Worm (Caenorhabditis elegans) whole organism, mixed stage, embryonic: ENCODE data around the gene W09D10.5.

Experiments
- bed-3 ChIP-seq: fragments of 200-800 bp; sonication (Bioruptor generic); optimal IDR thresholded peaks from 3 replicates; lab custom pipeline; 2018; ENCODE audit warnings: mild to moderate bottlenecking, missing genetic modification characterization, moderate library complexity, missing compliant biosample characterization
- blmp-1 ChIP-seq: fragments of 150-350 bp; optimal IDR thresholded peaks from 2 replicates; lab custom pipeline; 2014; ENCODE audit warnings: missing biosample characterization, missing genetic modification characterization
- ceh-83 ChIP-seq: fragments of 200-800 bp; sonication (Bioruptor generic); optimal IDR thresholded peaks from 2 replicates; lab custom pipeline; 2018; ENCODE audit warnings: mild to moderate bottlenecking, missing genetic modification characterization, missing compliant biosample characterization
- drap-1 ChIP-seq: fragments of 200-800 bp; sonication (Bioruptor generic); optimal IDR thresholded peaks from 3 replicates; lab custom pipeline; 2018; ENCODE audit warnings: mild to moderate bottlenecking, missing genetic modification characterization, missing compliant biosample characterization
- elt-1 ChIP-seq: sonication (generic microtip); optimal IDR thresholded peaks from 2 replicates; lab custom pipeline; 2017; ENCODE audit warnings: missing genetic modification characterization, mild to moderate bottlenecking, missing compliant biosample characterization, antibody characterized with exemption, moderate library complexity, borderline replicate concordance; ENCODE audit not compliant: insufficient read depth
- elt-3 ChIP-seq: fragments of 150-350 bp; optimal IDR thresholded peaks from 2 replicates; lab custom pipeline; 2014; ENCODE audit warnings: missing biosample characterization, missing genetic modification characterization
- flh-1 ChIP-seq: fragments of 200-800 bp; sonication (Bioruptor generic); optimal IDR thresholded peaks from 2 replicates; lab custom pipeline; 2018; ENCODE audit warnings: mild to moderate bottlenecking, missing genetic modification characterization, moderate library complexity, missing compliant biosample characterization
- ham-2 ChIP-seq: fragments of 200-800 bp; sonication (Bioruptor generic); optimal IDR thresholded peaks from 2 replicates; lab custom pipeline; 2018; ENCODE audit warnings: mild to moderate bottlenecking, missing genetic modification characterization, missing compliant biosample characterization
- hlh-1 ChIP-seq: fragments of 150-350 bp; optimal IDR thresholded peaks from 2 replicates; lab custom pipeline; 2014; ENCODE audit warnings: missing biosample characterization, missing genetic modification reagents, missing genetic modification characterization
- mls-2 ChIP-seq: sonication (generic microtip); optimal IDR thresholded peaks from 2 replicates; lab custom pipeline; 2016; ENCODE audit warnings: mild to moderate bottlenecking, missing genetic modification characterization, moderate library complexity, missing compliant biosample characterization
- pha-4 ChIP-seq: fragments of 150-350 bp; optimal IDR thresholded peaks from 2 replicates; lab custom pipeline; 2018; ENCODE audit warnings: missing biosample characterization, missing genetic modification reagents, missing genetic modification characterization
- snpc-4 ChIP-seq: fragments of 150-350 bp; optimal IDR thresholded peaks from 2 replicates; lab custom pipeline; 2014; ENCODE audit warnings: missing biosample characterization, missing genetic modification characterization
- tbx-8 ChIP-seq: fragments of 200-800 bp; sonication (Bioruptor generic); optimal IDR thresholded peaks from 2 replicates; lab custom pipeline; 2018; ENCODE audit warnings: mild to moderate bottlenecking, missing genetic modification characterization, moderate library complexity, missing compliant biosample characterization
- unc-120 ChIP-seq: sonication (generic microtip); optimal IDR thresholded peaks from 2 replicates; lab custom pipeline; 2017; ENCODE audit warnings: missing genetic modification characterization, missing compliant biosample characterization; ENCODE audit not compliant: poor library complexity, severe bottlenecking
- unc-39 ChIP-seq: fragments of 150-350 bp; optimal IDR thresholded peaks from 2 replicates; lab custom pipeline; 2014; ENCODE audit warnings: missing biosample characterization, missing genetic modification characterization
- unc-62 ChIP-seq: fragments of 150-350 bp; optimal IDR thresholded peaks from 2 replicates; lab custom pipeline; 2014; ENCODE audit warnings: missing biosample characterization, missing genetic modification reagents, missing genetic modification characterization
- zip-8 ChIP-seq: fragments of 150-350 bp; optimal IDR thresholded peaks from 2 replicates; lab custom pipeline; 2014; ENCODE audit warnings: missing biosample characterization, missing genetic modification characterization
- ztf-11 ChIP-seq: fragments of 150-350 bp; optimal IDR thresholded peaks from 2 replicates; lab custom pipeline; 2014; ENCODE audit warnings: missing biosample characterization, missing genetic modification characterization

The W09D10.5 gene

ce11 chrIII:10689057-10689456 is 22.3 kb downstream of the W09D10.5 start, which contains the start of gene Y39A1A.31:
Gene Y39A1A.31, minus strand, starts transcription at chrIII:10689157.
- TF ChIP-seq mls-2 (no peak), elt-1 (no peak), elt-3 (tag; lab: Kevin White, UChicago) (no peak), drap-1 (GFP tag; lab: Kevin White, UChicago) (no peak), ztf-11 (tag; lab: Kevin White, UChicago) (no peak), unc-62 (GFP tag; lab: Kevin White, UChicago) (no peak), flh-1 (GFP tag; lab: Kevin White, UChicago) (no peak), pha-4 (no peak)

DNA sequence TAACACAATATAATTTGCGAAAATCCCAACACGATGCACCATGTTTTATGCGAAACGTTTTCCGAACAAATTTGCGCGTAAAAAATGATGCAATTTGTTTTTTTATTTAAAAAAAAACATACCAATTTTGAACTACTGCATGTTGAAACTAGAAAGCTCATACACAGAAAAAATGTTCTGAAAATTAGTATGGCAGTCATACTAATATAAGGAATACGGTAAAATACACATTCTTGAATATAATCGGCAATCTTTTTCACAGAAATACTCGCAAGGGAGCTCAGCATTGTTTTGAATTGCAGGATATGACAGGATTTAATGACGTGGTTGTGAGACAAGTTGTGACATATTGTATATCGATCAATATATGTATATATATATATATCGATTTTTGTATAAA is 32.4 kb downstream of the W09D10.5 start, which contains the start of gene Y39A1A.16:
Gene Y39A1A.16, plus strand, starts transcription at position 301 of the 400 bp plus-strand sequence.
- TF ChIP-seq unc-39 (tag; lab: Kevin White, UChicago) (no peak), snpc-4 (tag; lab: Kevin White, UChicago) (no peak), tbx-8 (no peak)

- TF ChIP-seq snpc-4 (tag; lab: Kevin White, UChicago) (no peak), blmp-1 (peak; percentile 70), bed-3 (no peak), mls-2 (no peak), ceh-83 (GFP tag; lab: Kevin White, UChicago) (peak; percentile 42), ham-2 (GFP tag; lab: Kevin White, UChicago) (peak; percentile 10)
- TF ChIP-seq, all 35 proteins: peak for 3
Observed at ce11 chrIII:10671894-10672293, 39.4 kb downstream of the W09D10.5 start.

DNA sequence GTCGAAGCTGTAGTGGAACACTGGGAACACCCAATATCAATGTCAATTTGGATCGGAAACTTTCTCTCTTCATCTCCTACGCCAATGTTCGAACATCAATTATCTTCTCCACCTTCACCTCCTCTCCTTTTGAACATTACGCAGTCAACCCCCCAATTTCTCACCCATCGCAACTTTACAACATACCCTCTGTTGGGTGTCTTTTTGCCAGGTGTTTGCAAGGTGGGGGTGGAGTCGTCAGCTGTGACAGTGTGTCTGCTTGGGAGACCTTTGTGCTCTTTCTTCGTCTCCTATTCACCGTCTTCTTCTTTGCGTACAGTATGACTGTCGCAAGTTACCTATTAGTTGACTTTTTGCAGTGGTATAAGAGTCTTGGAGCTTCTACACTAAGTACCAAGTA is 44.7 kb downstream of the W09D10.5 start:
- peak; percentile 96 for TF ChIP-seq hlh-1 (tag; lab: Kevin White, UChicago)
- TF ChIP-seq zip-8 (tag; lab: Kevin White, UChicago): no peak

ce11 chrIII:10661292-10661691 is 50.0 kb downstream of the W09D10.5 start:
- peak; percentile 50 for TF ChIP-seq ham-2 (GFP tag; lab: Kevin White, UChicago)
- TF ChIP-seq unc-120 (tag; lab: Kevin White, UChicago): no peak
